Fruit fly (Drosophila melanogaster): ENCODE measurements around the gene b.

- TF ChIP-seq CG8478 (optimal IDR thresholded peaks at IDR 0.05) (no peak), CTCF (optimal IDR thresholded peaks at IDR 0.05) (no peak)
These were observed 16.4 kb upstream of the b start for dm6 chr2L:13804561-13805067.
